Fruit fly (Drosophila melanogaster) whole organism, embryonic: ENCODE results near the gene CG11997.
A peak's percentile ranks its signal among the peaks of the same experiment; 100 is the strongest.

ENCODE experiments used
- B-H1 ChIP-seq: fragments of 200-800 bp; sonication (Bioruptor generic); IDR thresholded peaks from 3 replicates; pipeline ENCODE4 v1.3.6; 2022; ENCODE audit warnings: missing biosample characterization, missing genetic modification characterization
- BEAF-32 ChIP-seq: fragments of 200-800 bp; sonication (Bioruptor generic); optimal IDR thresholded peaks from 3 replicates; lab custom pipeline; 2017; ENCODE audit warnings: missing biosample characterization, missing genetic modification characterization, mild to moderate bottlenecking, moderate library complexity, missing genetic modification reagents
- BtbVII ChIP-seq: fragments of 200-800 bp; sonication (Bioruptor generic); optimal IDR thresholded peaks from 3 replicates; lab custom pipeline; 2017; ENCODE audit warnings: missing biosample characterization, mild to moderate bottlenecking, missing genetic modification characterization
- CG10654 ChIP-seq: fragments of 200-800 bp; sonication (Bioruptor generic); optimal IDR thresholded peaks from 2 replicates; lab custom pipeline; 2016; ENCODE audit warnings: missing biosample characterization, missing genetic modification characterization
- CG11085 ChIP-seq: fragments of 200-800 bp; sonication (Bioruptor generic); IDR thresholded peaks from 2 replicates; pipeline ENCODE4 v1.3.6; 2022; ENCODE audit warnings: missing biosample characterization, missing genetic modification characterization
- CG12071 ChIP-seq: fragments of 200-800 bp; sonication (Bioruptor generic); optimal IDR thresholded peaks from 3 replicates; lab custom pipeline; 2018; ENCODE audit warnings: missing biosample characterization, mild to moderate bottlenecking, missing genetic modification characterization
- CG12155 ChIP-seq: fragments of 200-800 bp; sonication (Bioruptor generic); optimal IDR thresholded peaks from 3 replicates; lab custom pipeline; 2016; ENCODE audit warnings: missing biosample characterization, missing genetic modification characterization
- CG13624 ChIP-seq: fragments of 200-800 bp; sonication (Bioruptor generic); optimal IDR thresholded peaks from 2 replicates; lab custom pipeline; 2016; ENCODE audit warnings: missing biosample characterization, missing genetic modification characterization
- CG14667 ChIP-seq: fragments of 200-800 bp; sonication (Bioruptor generic); IDR thresholded peaks from 2 replicates; pipeline ENCODE4 v1.3.6; 2022; ENCODE audit warnings: missing biosample characterization, missing genetic modification characterization
- CG17568 ChIP-seq: fragments of 200-800 bp; sonication (Bioruptor generic); optimal IDR thresholded peaks from 2 replicates; lab custom pipeline; 2018; ENCODE audit warnings: missing biosample characterization, mild to moderate bottlenecking, missing genetic modification characterization, moderate library complexity
- CG18619 ChIP-seq: fragments of 200-800 bp; sonication (Bioruptor generic); optimal IDR thresholded peaks from 3 replicates; lab custom pipeline; 2017; ENCODE audit warnings: missing biosample characterization, mild to moderate bottlenecking, missing genetic modification characterization
- CG18764 ChIP-seq: fragments of 200-800 bp; sonication (Bioruptor generic); optimal IDR thresholded peaks from 3 replicates; lab custom pipeline; 2016; ENCODE audit warnings: missing biosample characterization, missing genetic modification characterization
- CG2116 ChIP-seq: fragments of 200-800 bp; sonication (Bioruptor generic); optimal IDR thresholded peaks from 3 replicates; lab custom pipeline; 2018; ENCODE audit warnings: missing biosample characterization, mild to moderate bottlenecking, missing genetic modification characterization
- CG3065 ChIP-seq: fragments of 200-800 bp; sonication (Bioruptor generic); optimal IDR thresholded peaks from 2 replicates; lab custom pipeline; 2016; ENCODE audit warnings: missing biosample characterization, missing genetic modification characterization
- CG31365 ChIP-seq: fragments of 200-800 bp; sonication (Bioruptor generic); optimal IDR thresholded peaks from 2 replicates; lab custom pipeline; 2018; ENCODE audit warnings: missing biosample characterization, mild to moderate bottlenecking, missing genetic modification characterization
- CG3847 ChIP-seq: fragments of 200-800 bp; sonication (Bioruptor generic); IDR thresholded peaks from 2 replicates; pipeline ENCODE4 v1.3.6; 2022; ENCODE audit warnings: missing biosample characterization, missing genetic modification characterization
- CG4854 ChIP-seq: fragments of 200-800 bp; sonication (Bioruptor generic); optimal IDR thresholded peaks from 2 replicates; lab custom pipeline; 2016; ENCODE audit warnings: missing biosample characterization, missing genetic modification characterization, inconsistent platforms
- CG6765 ChIP-seq: fragments of 200-800 bp; sonication (Bioruptor generic); optimal IDR thresholded peaks from 3 replicates; lab custom pipeline; 2017; ENCODE audit warnings: missing biosample characterization, mild to moderate bottlenecking, missing genetic modification characterization
- CG6854 ChIP-seq: fragments of 200-800 bp; sonication (Bioruptor generic); optimal IDR thresholded peaks from 3 replicates; lab custom pipeline; 2017; ENCODE audit warnings: missing biosample characterization, mild to moderate bottlenecking, missing genetic modification characterization
- CG7928 ChIP-seq: fragments of 200-800 bp; sonication (Bioruptor generic); optimal IDR thresholded peaks from 2 replicates; lab custom pipeline; 2017; ENCODE audit warnings: missing biosample characterization, mild to moderate bottlenecking, missing genetic modification characterization
- CG8944 ChIP-seq: fragments of 200-800 bp; sonication (Bioruptor generic); optimal IDR thresholded peaks from 3 replicates; lab custom pipeline; 2016; ENCODE audit warnings: missing biosample characterization, missing genetic modification characterization
- CG9797 ChIP-seq: fragments of 200-800 bp; sonication (Bioruptor generic); optimal IDR thresholded peaks from 3 replicates; lab custom pipeline; 2018; ENCODE audit warnings: missing biosample characterization, mild to moderate bottlenecking, missing genetic modification characterization
- CTCF ChIP-seq: fragments of 200-800 bp; sonication (Bioruptor generic); optimal IDR thresholded peaks from 2 replicates; lab custom pipeline; 2017; ENCODE audit warnings: missing biosample characterization, mild to moderate bottlenecking, missing genetic modification characterization, moderate library complexity
- Dbx ChIP-seq: fragments of 200-800 bp; sonication (Bioruptor generic); IDR thresholded peaks from 3 replicates; pipeline ENCODE4 v1.3.6; 2022; ENCODE audit warnings: missing biosample characterization, missing genetic modification characterization
- Dfd ChIP-seq, 2 experiments: fragments of >200 bp; optimal IDR thresholded peaks; 2 replicates each; lab custom pipeline; 2017; ENCODE audit warnings: missing biosample characterization in 2 of 2, missing genetic modification characterization in 2 of 2
- Dp ChIP-seq: fragments of 200-800 bp; sonication (Bioruptor generic); optimal IDR thresholded peaks from 2 replicates; lab custom pipeline; 2018; ENCODE audit warnings: missing biosample characterization, mild to moderate bottlenecking, missing genetic modification characterization, moderate library complexity
- Drgx ChIP-seq: fragments of 200-800 bp; sonication (Bioruptor generic); IDR thresholded peaks from 2 replicates; pipeline ENCODE4 v1.3.6; 2022; ENCODE audit warnings: missing biosample characterization, missing genetic modification characterization
- HmgZ ChIP-seq: fragments of 200-800 bp; sonication (Bioruptor generic); optimal IDR thresholded peaks from 2 replicates; lab custom pipeline; 2018; ENCODE audit warnings: missing biosample characterization, mild to moderate bottlenecking, missing genetic modification characterization
- Kr ChIP-seq: fragments of 200-800 bp; sonication (Bioruptor generic); optimal IDR thresholded peaks from 2 replicates; lab custom pipeline; 2017; ENCODE audit warnings: missing biosample characterization, mild to moderate bottlenecking, missing genetic modification characterization
- Six4 ChIP-seq: fragments of 200-800 bp; sonication (Bioruptor generic); optimal IDR thresholded peaks from 2 replicates; lab custom pipeline; 2016; ENCODE audit warnings: missing biosample characterization, missing genetic modification characterization
- Spps ChIP-seq: fragments of 200-800 bp; sonication (Bioruptor generic); optimal IDR thresholded peaks from 2 replicates; lab custom pipeline; 2018; ENCODE audit warnings: missing biosample characterization, mild to moderate bottlenecking, missing genetic modification characterization
- TFAM ChIP-seq: fragments of 200-800 bp; sonication (Bioruptor generic); optimal IDR thresholded peaks from 2 replicates; lab custom pipeline; 2017; ENCODE audit warnings: missing biosample characterization, missing genetic modification characterization, inconsistent platforms
- Usf ChIP-seq: fragments of 200-800 bp; sonication (Bioruptor generic); optimal IDR thresholded peaks from 2 replicates; lab custom pipeline; 2017; ENCODE audit warnings: missing genotype, missing biosample characterization, missing genetic modification characterization
- Xrp1 ChIP-seq: fragments of 200-800 bp; sonication (Bioruptor generic); IDR thresholded peaks from 2 replicates; pipeline ENCODE4 v1.3.6; 2022; ENCODE audit warnings: missing biosample characterization, missing genetic modification characterization
- btn ChIP-seq: fragments of 200-800 bp; sonication (Bioruptor generic); optimal IDR thresholded peaks from 2 replicates; lab custom pipeline; 2016; ENCODE audit warnings: missing biosample characterization, missing genetic modification characterization
- caup ChIP-seq: fragments of 200-800 bp; sonication (Bioruptor generic); optimal IDR thresholded peaks from 3 replicates; lab custom pipeline; 2017; ENCODE audit warnings: missing biosample characterization, mild to moderate bottlenecking, missing genetic modification characterization, moderate library complexity; ENCODE audit not compliant: severe bottlenecking
- cg ChIP-seq: fragments of 200-800 bp; sonication (Bioruptor generic); optimal IDR thresholded peaks from 3 replicates; lab custom pipeline; 2019; ENCODE audit warnings: missing biosample characterization, mild to moderate bottlenecking, missing genetic modification characterization, moderate library complexity
- dysf ChIP-seq: fragments of 200-800 bp; sonication (Bioruptor generic); IDR thresholded peaks from 3 replicates; pipeline ENCODE4 v1.3.6; 2022; ENCODE audit warnings: missing biosample characterization, missing genetic modification characterization
- eyg ChIP-seq: fragments of 200-800 bp; sonication (Bioruptor generic); optimal IDR thresholded peaks from 3 replicates; lab custom pipeline; 2016; ENCODE audit warnings: missing biosample characterization, missing genetic modification characterization
- fu2 ChIP-seq: fragments of 200-800 bp; sonication (Bioruptor generic); optimal IDR thresholded peaks from 2 replicates; lab custom pipeline; 2016; ENCODE audit warnings: missing biosample characterization, missing genetic modification characterization
- jigr1 ChIP-seq: fragments of 200-800 bp; sonication (Bioruptor generic); IDR thresholded peaks from 3 replicates; pipeline ENCODE4 v1.3.6; 2022; ENCODE audit warnings: missing biosample characterization, missing genetic modification characterization
- kay ChIP-seq: fragments of 200-800 bp; sonication (Bioruptor generic); optimal IDR thresholded peaks from 2 replicates; lab custom pipeline; 2016; ENCODE audit warnings: missing biosample characterization, missing genetic modification characterization
- mirr ChIP-seq: fragments of 200-800 bp; sonication (Bioruptor generic); optimal IDR thresholded peaks from 3 replicates; lab custom pipeline; 2018; ENCODE audit warnings: missing biosample characterization, mild to moderate bottlenecking, missing genetic modification characterization
- nerfin-2 ChIP-seq: fragments of 200-800 bp; sonication (Bioruptor generic); IDR thresholded peaks from 2 replicates; pipeline ENCODE4 v1.3.6; 2022; ENCODE audit warnings: missing biosample characterization, missing genetic modification characterization; ENCODE audit not compliant: partially characterized antibody
- org-1 ChIP-seq: fragments of 200-800 bp; sonication (Bioruptor generic); optimal IDR thresholded peaks from 2 replicates; lab custom pipeline; 2017; ENCODE audit warnings: missing biosample characterization, missing genetic modification characterization
- pan ChIP-seq, 4 experiments: fragments of >200 bp in 3 of 4; fragments of 200-800 bp in 1 of 4; sonication (Bioruptor generic) in 1 of 4; optimal IDR thresholded peaks in 3 of 4; IDR thresholded peaks in 1 of 4; 2 replicates each; pipeline versions ENCODE4 v1.3.6 to Lab custom; 2017 to 2022; ENCODE audit warnings: missing biosample characterization in 2 of 4, missing genetic modification characterization in 2 of 4, mixed read lengths in 1 of 4
- scrt ChIP-seq: fragments of 200-800 bp; sonication (Bioruptor generic); optimal IDR thresholded peaks from 2 replicates; lab custom pipeline; 2018; ENCODE audit warnings: missing biosample characterization, mild to moderate bottlenecking, missing genetic modification characterization, moderate library complexity
- sens-2 ChIP-seq: fragments of 200-800 bp; sonication (Bioruptor generic); IDR thresholded peaks from 2 replicates; pipeline ENCODE4 v1.3.6; 2022; ENCODE audit warnings: missing biosample characterization, missing genetic modification characterization
- seq ChIP-seq: fragments of 200-800 bp; sonication (Bioruptor generic); IDR thresholded peaks from 2 replicates; pipeline ENCODE4 v1.3.6; 2022; ENCODE audit warnings: missing biosample characterization, missing genetic modification characterization
- sqz ChIP-seq: fragments of 200-800 bp; sonication (Bioruptor generic); optimal IDR thresholded peaks from 3 replicates; lab custom pipeline; 2018; ENCODE audit warnings: missing biosample characterization, mild to moderate bottlenecking, missing genetic modification characterization
- tx ChIP-seq: fragments of 200-800 bp; sonication (Bioruptor generic); optimal IDR thresholded peaks from 2 replicates; lab custom pipeline; 2016; ENCODE audit warnings: missing biosample characterization, missing genetic modification characterization
- yki ChIP-seq: fragments of >200 bp; optimal IDR thresholded peaks from 3 replicates; lab custom pipeline; 2018

CG11997 gene

DNA sequence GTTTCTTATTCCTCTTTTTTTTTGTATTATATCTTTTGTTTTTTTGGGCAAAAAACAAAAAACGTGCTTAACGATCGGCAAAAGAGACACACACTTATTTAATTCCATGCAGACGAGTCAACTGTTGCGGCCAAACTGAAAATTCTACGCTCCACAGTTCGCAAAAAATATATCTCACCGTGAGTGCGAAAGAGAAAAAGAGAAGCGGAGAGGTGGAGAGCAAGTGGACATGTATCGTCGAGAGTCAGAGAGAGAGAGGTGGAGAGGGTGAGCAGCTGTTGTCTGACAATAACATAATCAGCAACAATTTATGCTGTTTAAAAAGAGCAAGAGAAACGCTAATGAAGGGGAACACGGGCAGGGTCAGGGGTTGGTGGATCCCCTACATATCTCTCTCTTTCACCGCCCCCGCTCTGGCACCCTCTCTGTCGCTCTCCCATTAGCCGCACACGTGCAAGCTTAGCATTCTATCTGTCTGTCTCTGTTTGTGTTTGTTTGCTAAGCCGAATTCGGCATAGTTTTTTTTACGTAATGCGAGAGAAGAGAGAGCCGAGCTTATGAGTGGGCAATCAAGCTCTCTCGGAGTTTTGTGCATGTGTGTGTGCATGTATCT is 49.5 kb downstream of the CG11997 start (continued):
- TF ChIP-seq BtbVII (no peak), CG11085 (no peak), CTCF (GFP tag; lab: Kevin White, UChicago) (no peak), caup (GFP tag; lab: Kevin White, UChicago) (no peak), TFAM (GFP tag; lab: Kevin White, UChicago) (no peak), BEAF-32 (no peak), eyg (GFP tag; lab: Kevin White, UChicago) (no peak), scrt (GFP tag; lab: Kevin White, UChicago) (peak; percentile 50), HmgZ (tag; lab: Kevin White, UChicago) (no peak), CG9797 (GFP tag; lab: Kevin White, UChicago) (no peak), btn (GFP tag; lab: Kevin White, UChicago) (no peak), jigr1 (GFP tag; lab: Robert Waterston, UW) (no peak), CG3065 (GFP tag; lab: Kevin White, UChicago) (no peak), CG3847 (GFP tag; lab: Robert Waterston, UW) (no peak), yki (lab: Kevin White, UChicago) (peak; percentile 61), CG13624 (no peak), Dbx (GFP tag; lab: Robert Waterston, UW) (no peak), seq (GFP tag; lab: Robert Waterston, UW) (no peak), Xrp1 (GFP tag; lab: Robert Waterston, UW) (no peak), kay (GFP tag; lab: Kevin White, UChicago) (no peak), CG12071 (GFP tag; lab: Kevin White, UChicago) (no peak), CG17568 (GFP tag; lab: Kevin White, UChicago) (no peak), cg (peak; percentile 82), sens-2 (GFP tag; lab: Robert Waterston, UW) (no peak), mirr (peak; percentile 76), Dfd (GFP tag; optimal IDR thresholded peaks at IDR 0.05; lab: Kevin White, UChicago) (no peak), pan (optimal IDR thresholded peaks at IDR 0.05; lab: Kevin White, UChicago) (no peak), pan (GFP tag; optimal IDR thresholded peaks at IDR 0.05 in 1 of 2, IDR thresholded peaks at IDR 0.05 in 1 of 2) (no peak), B-H1 (GFP tag; lab: Robert Waterston, UW) (no peak), CG31365 (tag; lab: Kevin White, UChicago) (no peak), tx (GFP tag; lab: Kevin White, UChicago) (no peak), CG7928 (GFP tag; lab: Kevin White, UChicago) (no peak), CG14667 (GFP tag; lab: Robert Waterston, UW) (no peak), CG4854 (GFP tag; lab: Kevin White, UChicago) (no peak), CG12155 (GFP tag; lab: Kevin White, UChicago) (no peak), CG18619 (no peak), CG18764 (GFP tag; lab: Kevin White, UChicago) (no peak), nerfin-2 (GFP tag; lab: Robert Waterston, UW) (no peak), CG6765 (GFP tag; lab: Kevin White, UChicago) (no peak), CG2116 (GFP tag; lab: Kevin White, UChicago) (no peak), Drgx (peak; percentile 29; the same call in 1 of the 2 replicates), CG10654 (no peak), CG6854 (GFP tag; lab: Kevin White, UChicago) (no peak), Kr (GFP tag; lab: Kevin White, UChicago) (peak; percentile 9), Dp (GFP tag; lab: Kevin White, UChicago) (no peak), sqz (peak; percentile 90), Spps (tag; lab: Kevin White, UChicago) (no peak), Six4 (no peak), CG8944 (no peak), Usf (GFP tag; lab: Kevin White, UChicago) (no peak), dysf (no peak), fu2 (GFP tag; lab: Kevin White, UChicago) (no peak), org-1 (no peak)
